Fruit fly (Drosophila melanogaster): ENCODE data around the gene Klp67A.

The Klp67A gene

dm6 chr3L:9399855-9400254 lies 33.0 kb upstream of the Klp67A start:
- TF ChIP-seq ss (GFP tag; optimal IDR thresholded peaks at IDR 0.05) (no peak), Sox14 (GFP tag; optimal IDR thresholded peaks at IDR 0.05) (peak; percentile 13), CG1621 (tag; optimal IDR thresholded peaks at IDR 0.05) (peak; percentile 55), Smox (GFP tag; optimal IDR thresholded peaks at IDR 0.05) (no peak)

- TF ChIP-seq salr (GFP tag; optimal IDR thresholded peaks at IDR 0.05) (no peak), dac (GFP tag; optimal IDR thresholded peaks at IDR 0.05) (no peak), CG31627 (GFP tag; optimal IDR thresholded peaks at IDR 0.05) (no peak), spab (GFP tag; optimal IDR thresholded peaks at IDR 0.05) (no peak), Gug (GFP tag; IDR thresholded peaks at IDR 0.05) (no peak), CG7368 (GFP tag; optimal IDR thresholded peaks at IDR 0.05) (no peak), CG11902 (GFP tag; optimal IDR thresholded peaks at IDR 0.05) (no peak), svp (GFP tag) (peak; percentile 59), cyc (GFP tag; optimal IDR thresholded peaks at IDR 0.05) (peak; percentile 31), CG16779 (tag; optimal IDR thresholded peaks at IDR 0.05) (peak; percentile 43), CG15336 (GFP tag; IDR thresholded peaks at IDR 0.05) (no peak), CG6854 (GFP tag; optimal IDR thresholded peaks at IDR 0.05) (peak; percentile 9), Ets96B (tag; optimal IDR thresholded peaks at IDR 0.05) (no peak), esn (GFP tag; optimal IDR thresholded peaks at IDR 0.05) (peak; percentile 61), Lpt (GFP tag; optimal IDR thresholded peaks at IDR 0.05) (no peak), Sox15 (GFP tag; optimal IDR thresholded peaks at IDR 0.05) (no peak), CG11762 (GFP tag; optimal IDR thresholded peaks at IDR 0.05; ENCODE audit: insufficient read depth) (no peak), pdm3 (GFP tag; optimal IDR thresholded peaks at IDR 0.05) (no peak), Eip75B (GFP tag; optimal IDR thresholded peaks at IDR 0.05) (peak; percentile 7), Met (GFP tag; optimal IDR thresholded peaks at IDR 0.05) (peak; percentile 64), Blimp-1 (GFP tag; optimal IDR thresholded peaks at IDR 0.05) (no peak), Eip78C (GFP tag) (peak; percentile 79), acj6 (GFP tag; optimal IDR thresholded peaks at IDR 0.05) (peak; percentile 8), CG6163 (GFP tag; IDR thresholded peaks at IDR 0.05) (no peak), topi (GFP tag; optimal IDR thresholded peaks at IDR 0.05) (peak; percentile 46), Hr4 (GFP tag; optimal IDR thresholded peaks at IDR 0.05) (no peak), CG4318 (GFP tag; optimal IDR thresholded peaks at IDR 0.05) (no peak), CG3032 (tag; optimal IDR thresholded peaks at IDR 0.05) (no peak), fkh (GFP tag; optimal IDR thresholded peaks at IDR 0.05) (peak; percentile 82), CG9139 (GFP tag; optimal IDR thresholded peaks at IDR 0.05) (no peak), vri (GFP tag; optimal IDR thresholded peaks at IDR 0.05) (peak; percentile 40), Hr38 (GFP tag; optimal IDR thresholded peaks at IDR 0.05) (no peak), CG6276 (GFP tag; optimal IDR thresholded peaks at IDR 0.05) (no peak), CG3919 (GFP tag; optimal IDR thresholded peaks at IDR 0.05) (no peak), CG32006 (GFP tag; optimal IDR thresholded peaks at IDR 0.05) (no peak), lz (GFP tag; optimal IDR thresholded peaks at IDR 0.05) (peak; percentile 37), achi (GFP tag; optimal IDR thresholded peaks at IDR 0.05) (peak; percentile 5), Sox102F (GFP tag; optimal IDR thresholded peaks at IDR 0.05) (peak; percentile 64), net (GFP tag; optimal IDR thresholded peaks at IDR 0.05) (no peak), Ets21C (GFP tag; optimal IDR thresholded peaks at IDR 0.05) (no peak), Hr39 (GFP tag; optimal IDR thresholded peaks at IDR 0.05) (no peak), CG6792 (GFP tag; optimal IDR thresholded peaks at IDR 0.05) (no peak), CG10669 (GFP tag; optimal IDR thresholded peaks at IDR 0.05) (no peak), Smox (GFP tag; optimal IDR thresholded peaks at IDR 0.05) (no peak), CG6808 (GFP tag; optimal IDR thresholded peaks at IDR 0.05) (no peak), ss (GFP tag; optimal IDR thresholded peaks at IDR 0.05) (peak in 1 of 2 experiments; percentile 10), fd59A (GFP tag; optimal IDR thresholded peaks at IDR 0.05) (no peak)
Observed at dm6 chr3L:9399013-9399750, 32.3 kb upstream of the Klp67A start, which contains the start of gene CG4080. Gene CG4080 (minus strand): TSS chr3L:9399227.
